Fruit fly (Drosophila melanogaster) whole organism, embryonic: Measurements from ENCODE around the gene CG14676.

Source experiments
- CG12659 ChIP-seq: fragments of 200-800 bp; sonication (Bioruptor generic); optimal IDR thresholded peaks from 3 replicates; lab custom pipeline; 2017; ENCODE audit warnings: mild to moderate bottlenecking, missing biosample characterization, missing genetic modification reagents, missing genetic modification characterization
- CG14014 ChIP-seq: fragments of 200-800 bp; sonication (Bioruptor generic); IDR thresholded peaks from 2 replicates; pipeline ENCODE4 v1.3.6; 2022; ENCODE audit warnings: missing biosample characterization, missing genetic modification characterization
- CG15514 ChIP-seq: fragments of 200-800 bp; sonication (Bioruptor generic); optimal IDR thresholded peaks from 3 replicates; lab custom pipeline; 2017; ENCODE audit warnings: missing biosample characterization, missing genetic modification characterization, mild to moderate bottlenecking, moderate library complexity, missing genetic modification reagents
- CG1602 ChIP-seq: fragments of 200-800 bp; sonication (Bioruptor generic); optimal IDR thresholded peaks from 3 replicates; lab custom pipeline; 2016; ENCODE audit warnings: missing biosample characterization, missing genetic modification characterization
- CG2678 ChIP-seq: fragments of 200-800 bp; sonication (Bioruptor generic); optimal IDR thresholded peaks from 3 replicates; lab custom pipeline; 2019; ENCODE audit warnings: missing biosample characterization, mild to moderate bottlenecking, missing genetic modification characterization, moderate library complexity
- CG4707 ChIP-seq: fragments of 200-800 bp; sonication (Bioruptor generic); optimal IDR thresholded peaks from 2 replicates; lab custom pipeline; 2018; ENCODE audit warnings: missing biosample characterization, mild to moderate bottlenecking, missing genetic modification characterization, moderate library complexity
- CG6175 ChIP-seq: fragments of 200-800 bp; sonication (Bioruptor generic); IDR thresholded peaks from 3 replicates; pipeline ENCODE4 v1.3.6; 2022; ENCODE audit warnings: missing biosample characterization, missing genetic modification characterization
- CG8359 ChIP-seq: fragments of 200-800 bp; sonication (Bioruptor generic); optimal IDR thresholded peaks from 2 replicates; lab custom pipeline; 2017; ENCODE audit warnings: missing biosample characterization, mild to moderate bottlenecking, missing genetic modification characterization, borderline replicate concordance
- al ChIP-seq: fragments of 200-800 bp; sonication (Bioruptor generic); IDR thresholded peaks from 2 replicates; pipeline ENCODE4 v1.3.6; 2022; ENCODE audit warnings: missing biosample characterization, missing genetic modification characterization
- dysf ChIP-seq: fragments of 200-800 bp; sonication (Bioruptor generic); IDR thresholded peaks from 3 replicates; pipeline ENCODE4 v1.3.6; 2022; ENCODE audit warnings: missing biosample characterization, missing genetic modification characterization
- eve ChIP-seq, 2 experiments: fragments of >200 bp; optimal IDR thresholded peaks; 2 replicates each; lab custom pipeline; 2017; ENCODE audit warnings: missing biosample characterization in 2 of 2, missing genetic modification characterization in 2 of 2
- exex ChIP-seq: fragments of 200-800 bp; sonication (Bioruptor generic); optimal IDR thresholded peaks from 4 replicates; lab custom pipeline; 2018; ENCODE audit warnings: missing biosample characterization, mild to moderate bottlenecking, missing genetic modification characterization, moderate library complexity
- fu2 ChIP-seq: fragments of 200-800 bp; sonication (Bioruptor generic); optimal IDR thresholded peaks from 2 replicates; lab custom pipeline; 2016; ENCODE audit warnings: missing biosample characterization, missing genetic modification characterization
- mirr ChIP-seq: fragments of 200-800 bp; sonication (Bioruptor generic); optimal IDR thresholded peaks from 3 replicates; lab custom pipeline; 2018; ENCODE audit warnings: missing biosample characterization, mild to moderate bottlenecking, missing genetic modification characterization

- TF ChIP-seq CG14014 (GFP tag; lab: Robert Waterston, UW): no peak
- no peak for TF ChIP-seq dysf (GFP tag; lab: Robert Waterston, UW)
- no peak for TF ChIP-seq al (GFP tag; lab: Robert Waterston, UW)
- no peak for TF ChIP-seq CG8359 (GFP tag; lab: Kevin White, UChicago)
- no peak for TF ChIP-seq eve (GFP tag; optimal IDR thresholded peaks at IDR 0.05; lab: Kevin White, UChicago)
- TF ChIP-seq CG4707 (GFP tag; lab: Kevin White, UChicago): no peak
- TF ChIP-seq exex (tag; lab: Kevin White, UChicago): peak; percentile 84
- TF ChIP-seq CG2678: no peak
- peak; percentile 68 for TF ChIP-seq mirr (GFP tag; lab: Kevin White, UChicago)
- TF ChIP-seq fu2 (GFP tag; lab: Kevin White, UChicago): no peak
- no peak for TF ChIP-seq CG6175 (GFP tag; lab: Robert Waterston, UW)
- no peak for TF ChIP-seq CG15514 (GFP tag; lab: Kevin White, UChicago)
- TF ChIP-seq CG1602: no peak
- TF ChIP-seq CG12659: no peak
Observed at dm6 chr3R:5836536-5836935, 10.5 kb upstream of the CG14676 start.
